Fruit fly (Drosophila melanogaster) whole organism, embryonic: ENCODE results near the gene CG34238.

ENCODE experiments used
- CG10366 ChIP-seq: fragments of 200-800 bp; sonication (Bioruptor generic); IDR thresholded peaks from 2 replicates; pipeline ENCODE4 v1.3.6; 2022; ENCODE audit warnings: missing biosample characterization, missing genetic modification characterization
- CG10431 ChIP-seq: fragments of 200-800 bp; sonication (Bioruptor generic); optimal IDR thresholded peaks from 3 replicates; lab custom pipeline; 2018; ENCODE audit warnings: missing biosample characterization, mild to moderate bottlenecking, missing genetic modification characterization
- CG12299 ChIP-seq: fragments of 200-800 bp; sonication (Bioruptor generic); optimal IDR thresholded peaks from 2 replicates; lab custom pipeline; 2018; ENCODE audit warnings: missing biosample characterization, mild to moderate bottlenecking, missing genetic modification characterization
- CG14014 ChIP-seq: fragments of 200-800 bp; sonication (Bioruptor generic); IDR thresholded peaks from 2 replicates; pipeline ENCODE4 v1.3.6; 2022; ENCODE audit warnings: missing biosample characterization, missing genetic modification characterization
- CG14965 ChIP-seq: fragments of 200-800 bp; sonication (Bioruptor generic); optimal IDR thresholded peaks from 2 replicates; lab custom pipeline; 2016; ENCODE audit warnings: missing biosample characterization, missing genetic modification characterization, borderline replicate concordance
- CG15073 ChIP-seq: fragments of 200-800 bp; sonication (Bioruptor generic); optimal IDR thresholded peaks from 2 replicates; lab custom pipeline; 2016; ENCODE audit warnings: missing biosample characterization, missing genetic modification characterization
- CG17361 ChIP-seq: fragments of 200-800 bp; sonication (Bioruptor generic); IDR thresholded peaks from 3 replicates; pipeline ENCODE4 v1.3.6; 2022; ENCODE audit warnings: missing biosample characterization, missing genetic modification characterization
- CG17385 ChIP-seq: fragments of 200-800 bp; sonication (Bioruptor generic); optimal IDR thresholded peaks from 3 replicates; lab custom pipeline; 2018; ENCODE audit warnings: missing biosample characterization, mild to moderate bottlenecking, missing genetic modification characterization
- CG17912 ChIP-seq: fragments of 200-800 bp; sonication (Bioruptor generic); optimal IDR thresholded peaks from 2 replicates; lab custom pipeline; 2018; ENCODE audit warnings: missing biosample characterization, mild to moderate bottlenecking, missing genetic modification characterization
- CG18011 ChIP-seq: fragments of 200-800 bp; sonication (Bioruptor generic); optimal IDR thresholded peaks from 2 replicates; lab custom pipeline; 2017; ENCODE audit warnings: missing biosample characterization, missing genetic modification characterization, mild to moderate bottlenecking, moderate library complexity, missing genotype
- CG31365 ChIP-seq: fragments of 200-800 bp; sonication (Bioruptor generic); optimal IDR thresholded peaks from 2 replicates; lab custom pipeline; 2018; ENCODE audit warnings: missing biosample characterization, mild to moderate bottlenecking, missing genetic modification characterization
- CG3726 ChIP-seq: fragments of 200-800 bp; sonication (Bioruptor generic); IDR thresholded peaks from 3 replicates; pipeline ENCODE4, ENCODE4 v1.3.6; 2022; ENCODE audit warnings: missing biosample characterization, missing genetic modification characterization
- CG6175 ChIP-seq: fragments of 200-800 bp; sonication (Bioruptor generic); IDR thresholded peaks from 3 replicates; pipeline ENCODE4 v1.3.6; 2022; ENCODE audit warnings: missing biosample characterization, missing genetic modification characterization
- CG8089 ChIP-seq: fragments of 200-800 bp; sonication (Bioruptor generic); optimal IDR thresholded peaks from 3 replicates; lab custom pipeline; 2016; ENCODE audit warnings: missing biosample characterization, missing genetic modification characterization
- CG9797 ChIP-seq: fragments of 200-800 bp; sonication (Bioruptor generic); optimal IDR thresholded peaks from 3 replicates; lab custom pipeline; 2018; ENCODE audit warnings: missing biosample characterization, mild to moderate bottlenecking, missing genetic modification characterization
- Chrac-16 ChIP-seq: fragments of 200-800 bp; sonication (Bioruptor generic); optimal IDR thresholded peaks from 3 replicates; lab custom pipeline; 2016; ENCODE audit warnings: missing biosample characterization, missing genetic modification characterization
- CoRest ChIP-seq: fragments of 200-800 bp; sonication (Bioruptor generic); optimal IDR thresholded peaks from 3 replicates; lab custom pipeline; 2018; ENCODE audit warnings: missing biosample characterization, mild to moderate bottlenecking, missing genetic modification characterization, moderate library complexity
- Dll ChIP-seq: fragments of 200-800 bp; sonication (Bioruptor generic); IDR thresholded peaks from 4 replicates; pipeline ENCODE4 v1.3.6; 2022; ENCODE audit warnings: missing biosample characterization, missing genetic modification characterization; ENCODE audit not compliant: partially characterized antibody
- Ets97D ChIP-seq: fragments of 200-800 bp; sonication (Bioruptor generic); optimal IDR thresholded peaks from 3 replicates; lab custom pipeline; 2016; ENCODE audit warnings: missing biosample characterization, missing genetic modification characterization
- Fer2 ChIP-seq: fragments of 200-800 bp; sonication (Bioruptor generic); optimal IDR thresholded peaks from 2 replicates; lab custom pipeline; 2018; ENCODE audit warnings: missing biosample characterization, mild to moderate bottlenecking, missing genetic modification characterization, moderate library complexity
- GATAe ChIP-seq: fragments of 200-800 bp; sonication (Bioruptor generic); conservative IDR thresholded peaks from 2 replicates; pipeline ENCODE4 v1.3.6; 2022; ENCODE audit warnings: missing biosample characterization, missing genetic modification characterization
- HLH54F ChIP-seq: fragments of 200-800 bp; sonication (Bioruptor generic); optimal IDR thresholded peaks from 3 replicates; lab custom pipeline; 2016; ENCODE audit warnings: missing biosample characterization, missing genetic modification characterization
- Max ChIP-seq: fragments of 200-800 bp; sonication (Bioruptor generic); optimal IDR thresholded peaks from 2 replicates; lab custom pipeline; 2016; ENCODE audit warnings: missing biosample characterization, mild to moderate bottlenecking, missing genetic modification characterization
- NFAT ChIP-seq: fragments of 200-800 bp; sonication (Bioruptor generic); IDR thresholded peaks from 2 replicates; pipeline ENCODE4 v1.3.6; 2022; ENCODE audit warnings: missing biosample characterization, missing genetic modification characterization
- Nf-YA ChIP-seq: fragments of 200-800 bp; sonication (Bioruptor generic); IDR thresholded peaks from 2 replicates; pipeline ENCODE4 v1.3.6; 2022; ENCODE audit warnings: missing biosample characterization, missing genetic modification characterization
- Nf-YC ChIP-seq: fragments of 200-800 bp; optimal IDR thresholded peaks from 3 replicates; lab custom pipeline; 2019; ENCODE audit warnings: missing biosample characterization, mild to moderate bottlenecking, missing genetic modification characterization, moderate library complexity
- Oli ChIP-seq: fragments of 200-800 bp; sonication (Bioruptor generic); optimal IDR thresholded peaks from 2 replicates; lab custom pipeline; 2018; ENCODE audit warnings: missing biosample characterization, mild to moderate bottlenecking, missing genetic modification characterization, moderate library complexity
- PHDP ChIP-seq: fragments of 200-800 bp; sonication (Bioruptor generic); optimal IDR thresholded peaks from 3 replicates; lab custom pipeline; 2018; ENCODE audit warnings: missing biosample characterization, mild to moderate bottlenecking, missing genetic modification characterization, moderate library complexity
- Pdp1 ChIP-seq, 2 experiments: fragments of 200-800 bp; sonication (Bioruptor generic); optimal IDR thresholded peaks; 3 replicates each; lab custom pipeline; 2016; ENCODE audit warnings: missing biosample characterization in 2 of 2, missing genetic modification characterization in 2 of 2, mild to moderate bottlenecking in 1 of 2, moderate library complexity in 1 of 2
- Side ChIP-seq: fragments of 200-800 bp; sonication (Bioruptor generic); optimal IDR thresholded peaks from 2 replicates; lab custom pipeline; 2016; ENCODE audit warnings: missing biosample characterization, missing genetic modification characterization
- Sin3A ChIP-seq: fragments of >200 bp; optimal IDR thresholded peaks from 2 replicates; lab custom pipeline; 2018
- abd-A ChIP-seq: fragments of 200-800 bp; sonication (Bioruptor generic); optimal IDR thresholded peaks from 3 replicates; lab custom pipeline; 2019; ENCODE audit warnings: missing biosample characterization, mild to moderate bottlenecking, missing genetic modification characterization, moderate library complexity
- al ChIP-seq: fragments of 200-800 bp; sonication (Bioruptor generic); IDR thresholded peaks from 2 replicates; pipeline ENCODE4 v1.3.6; 2022; ENCODE audit warnings: missing biosample characterization, missing genetic modification characterization
- bsh ChIP-seq, 2 experiments: fragments of 200-800 bp; sonication (Bioruptor generic); optimal IDR thresholded peaks; 2 replicates each; lab custom pipeline; 2017 to 2018; ENCODE audit warnings: mild to moderate bottlenecking in 2 of 2, missing biosample characterization in 2 of 2, missing genetic modification characterization in 2 of 2, moderate library complexity in 1 of 2
- cas ChIP-seq: fragments of 200-800 bp; sonication (Bioruptor generic); IDR thresholded peaks from 2 replicates; pipeline ENCODE4 v1.3.6; 2022; ENCODE audit warnings: missing biosample characterization, missing genetic modification characterization
- cwo ChIP-seq: fragments of 200-800 bp; sonication (Bioruptor generic); optimal IDR thresholded peaks from 3 replicates; lab custom pipeline; 2017; ENCODE audit warnings: missing biosample characterization, missing genetic modification characterization, mild to moderate bottlenecking, moderate library complexity, missing genetic modification reagents
- da ChIP-seq: fragments of 200-800 bp; sonication (Bioruptor generic); optimal IDR thresholded peaks from 2 replicates; lab custom pipeline; 2016; ENCODE audit warnings: missing biosample characterization, missing genetic modification characterization
- en ChIP-seq: fragments of 200-800 bp; sonication (Bioruptor generic); optimal IDR thresholded peaks from 2 replicates; lab custom pipeline; 2016; ENCODE audit warnings: missing biosample characterization, missing genetic modification characterization
- ftz-f1 ChIP-seq: fragments of 200-800 bp; sonication (Bioruptor generic); optimal IDR thresholded peaks from 2 replicates; lab custom pipeline; 2016; ENCODE audit warnings: missing biosample characterization, missing genetic modification characterization
- ham ChIP-seq: fragments of 200-800 bp; sonication (Bioruptor generic); IDR thresholded peaks from 2 replicates; pipeline ENCODE4 v1.3.6; 2022; ENCODE audit warnings: missing biosample characterization, missing genetic modification characterization
- lbe ChIP-seq: fragments of 200-800 bp; sonication (Bioruptor generic); optimal IDR thresholded peaks from 2 replicates; lab custom pipeline; 2016; ENCODE audit warnings: missing biosample characterization, mild to moderate bottlenecking, missing genetic modification characterization
- pan ChIP-seq, 4 experiments: fragments of >200 bp in 3 of 4; fragments of 200-800 bp in 1 of 4; sonication (Bioruptor generic) in 1 of 4; optimal IDR thresholded peaks in 3 of 4; IDR thresholded peaks in 1 of 4; 2 replicates each; pipeline versions ENCODE4 v1.3.6 to Lab custom; 2017 to 2022; ENCODE audit warnings: missing biosample characterization in 2 of 4, missing genetic modification characterization in 2 of 4, mixed read lengths in 1 of 4
- psq ChIP-seq: fragments of 200-800 bp; sonication (Bioruptor generic); optimal IDR thresholded peaks from 2 replicates; lab custom pipeline; 2017; ENCODE audit warnings: missing biosample characterization, missing genetic modification characterization
- run ChIP-seq: fragments of 200-800 bp; sonication (Bioruptor generic); optimal IDR thresholded peaks from 3 replicates; lab custom pipeline; 2018; ENCODE audit warnings: missing biosample characterization, mild to moderate bottlenecking, missing genetic modification characterization
- sens-2 ChIP-seq: fragments of 200-800 bp; sonication (Bioruptor generic); IDR thresholded peaks from 2 replicates; pipeline ENCODE4 v1.3.6; 2022; ENCODE audit warnings: missing biosample characterization, missing genetic modification characterization
- sima ChIP-seq: fragments of 200-800 bp; sonication (Bioruptor generic); optimal IDR thresholded peaks from 2 replicates; lab custom pipeline; 2016; ENCODE audit warnings: missing biosample characterization, missing genetic modification characterization
- wek ChIP-seq: fragments of 200-800 bp; sonication (Bioruptor generic); optimal IDR thresholded peaks from 3 replicates; lab custom pipeline; 2018; ENCODE audit warnings: missing biosample characterization, mild to moderate bottlenecking, missing genetic modification characterization, moderate library complexity
- zfh1 ChIP-seq: fragments of 200-800 bp; sonication (Bioruptor generic); IDR thresholded peaks from 3 replicates; pipeline ENCODE4 v1.3.6; 2022; ENCODE audit warnings: missing biosample characterization, missing genetic modification characterization

CG34238 gene

dm6 chr3L:10665433-10666150 lies 39.3 kb downstream of the CG34238 start (continued):
- TF ChIP-seq CG3726 (GFP tag; lab: Robert Waterston, UW) (peak; percentile 83; the same call in 1 of the 3 replicates), wek (GFP tag; lab: Kevin White, UChicago) (peak; percentile 87), CG17361 (GFP tag; lab: Robert Waterston, UW) (peak; percentile 99), zfh1 (GFP tag; lab: Robert Waterston, UW) (peak; percentile 91), CG15073 (GFP tag; lab: Kevin White, UChicago) (peak; percentile 79), en (peak; percentile 67), psq (GFP tag; lab: Kevin White, UChicago) (peak; percentile 68), ham (peak; percentile 38; the same call in 1 of the 2 replicates), GATAe (GFP tag; lab: Robert Waterston, UW) (peak; percentile 57), bsh (GFP tag; optimal IDR thresholded peaks at IDR 0.05; lab: Kevin White, UChicago) (peak; percentile 96 to 97), lbe (GFP tag; lab: Kevin White, UChicago) (peak; percentile 95), CG10366 (GFP tag; lab: Robert Waterston, UW) (peak; percentile 89; the same call in 1 of the 2 replicates), da (GFP tag; lab: Kevin White, UChicago) (peak; percentile 52), CG17912 (peak; percentile 87), Nf-YA (peak; percentile 65), Nf-YC (peak; percentile 93), NFAT (GFP tag; lab: Robert Waterston, UW) (peak; percentile 45; the same call in 1 of the 2 replicates), pan (optimal IDR thresholded peaks at IDR 0.05; lab: Kevin White, UChicago) (no peak), pan (GFP tag; optimal IDR thresholded peaks at IDR 0.05 in 1 of 2, IDR thresholded peaks at IDR 0.05 in 1 of 2) (peak in 1 of 2 experiments; percentile 95), abd-A (peak; percentile 91), PHDP (tag; lab: Kevin White, UChicago) (peak; percentile 97), CG14014 (GFP tag; lab: Robert Waterston, UW) (peak; percentile 90), cas (peak; percentile 75), sima (GFP tag; lab: Kevin White, UChicago) (peak; percentile 56), Pdp1 (GFP tag; optimal IDR thresholded peaks at IDR 0.05; lab: Kevin White, UChicago) (peak; percentile 88 to 94), Max (GFP tag; lab: Kevin White, UChicago) (peak; percentile 97), CG10431 (GFP tag; lab: Kevin White, UChicago) (peak; percentile 94), run (tag; lab: Kevin White, UChicago) (peak; percentile 98), CoRest (peak; percentile 99), Side (GFP tag; lab: Kevin White, UChicago) (peak; percentile 92), CG12299 (tag; lab: Kevin White, UChicago) (peak; percentile 97), cwo (peak; percentile 94), HLH54F (GFP tag; lab: Kevin White, UChicago) (peak; percentile 81), sens-2 (GFP tag; lab: Robert Waterston, UW) (peak; percentile 64), CG8089 (peak; percentile 76), CG9797 (GFP tag; lab: Kevin White, UChicago) (peak; percentile 29), CG6175 (GFP tag; lab: Robert Waterston, UW) (peak; percentile 77; the same call in 2 of the 3 replicates), ftz-f1 (GFP tag; lab: Kevin White, UChicago) (peak; percentile 43), Dll (GFP tag; lab: Robert Waterston, UW) (no peak), Ets97D (GFP tag; lab: Kevin White, UChicago) (peak; percentile 65), CG14965 (GFP tag; lab: Kevin White, UChicago) (peak; percentile 9), al (GFP tag; lab: Robert Waterston, UW) (peak; percentile 86), Oli (tag; lab: Kevin White, UChicago) (peak; percentile 98), Sin3A (lab: Kevin White, UChicago) (no peak), CG17385 (GFP tag; lab: Kevin White, UChicago) (peak; percentile 96), CG31365 (tag; lab: Kevin White, UChicago) (peak; percentile 80), Fer2 (tag; lab: Kevin White, UChicago) (peak; percentile 94), CG18011 (GFP tag; lab: Kevin White, UChicago) (peak; percentile 80), Chrac-16 (GFP tag; lab: Kevin White, UChicago) (peak; percentile 94)
